Worm (Caenorhabditis elegans) whole organism, L2 larva: ENCODE measurements around the gene ZK596.3.

Source experiments
- nhr-23 ChIP-seq: fragments of 150-350 bp; optimal IDR thresholded peaks from 2 replicates; lab custom pipeline; 2014; ENCODE audit warnings: missing biosample characterization, missing genetic modification reagents, missing genetic modification characterization
- ztf-11 ChIP-seq: sonication (generic microtip); optimal IDR thresholded peaks from 2 replicates; lab custom pipeline; 2017; ENCODE audit warnings: missing biosample characterization, missing genetic modification characterization

ce11 chrIV:10933062-10933552 lies 28.9 kb upstream of the ZK596.3 start, which contains the start of the genes dnc-1 and lsm-7:
- TF ChIP-seq ztf-11 (tag; lab: Kevin White, UChicago) (no peak), nhr-23 (no peak)
